Fruit fly (Drosophila melanogaster): ENCODE results near the gene Ndf.

The Ndf gene

dm6 chr2L:9989846-9990506, 13.7 kb upstream of the Ndf start (continued):
- TF ChIP-seq aop (GFP tag; IDR thresholded peaks at IDR 0.05) (no peak), chif (GFP tag; optimal IDR thresholded peaks at IDR 0.05) (peak in 1 of 2 experiments; percentile 15), cato (GFP tag; optimal IDR thresholded peaks at IDR 0.05; ENCODE audit: borderline replicate concordance) (no peak), D19A (tag; optimal IDR thresholded peaks at IDR 0.05) (no peak), B-H1 (GFP tag; IDR thresholded peaks at IDR 0.05) (no peak), her (GFP tag; optimal IDR thresholded peaks at IDR 0.05) (no peak), CG11093 (GFP tag; IDR thresholded peaks at IDR 0.05) (no peak), Chrac-16 (GFP tag; optimal IDR thresholded peaks at IDR 0.05) (no peak), Oaz (GFP tag; IDR thresholded peaks at IDR 0.05) (no peak), stwl (tag; optimal IDR thresholded peaks at IDR 0.05) (peak; percentile 13), cg (GFP tag; optimal IDR thresholded peaks at IDR 0.05) (no peak), Dip3 (GFP tag; optimal IDR thresholded peaks at IDR 0.05) (no peak), inv (GFP tag; IDR thresholded peaks at IDR 0.05; ENCODE audit: partially characterized antibody) (no peak), az2 (GFP tag; optimal IDR thresholded peaks at IDR 0.05) (peak; percentile 2), sim (GFP tag; IDR thresholded peaks at IDR 0.05) (no peak), CG10543 (GFP tag; optimal IDR thresholded peaks at IDR 0.05) (no peak), Opbp (GFP tag; IDR thresholded peaks at IDR 0.05; ENCODE audit: partially characterized antibody) (no peak), exex (tag; optimal IDR thresholded peaks at IDR 0.05) (no peak), CG15696 (tag; optimal IDR thresholded peaks at IDR 0.05) (peak; percentile 74), da (GFP tag; optimal IDR thresholded peaks at IDR 0.05) (no peak), Kr (GFP tag; optimal IDR thresholded peaks at IDR 0.05) (no peak), pnt (GFP tag; optimal IDR thresholded peaks at IDR 0.05) (no peak), org-1 (GFP tag; optimal IDR thresholded peaks at IDR 0.05) (no peak), dan (GFP tag; IDR thresholded peaks at IDR 0.05) (peak; percentile 65), amos (GFP tag; IDR thresholded peaks at IDR 0.05; ENCODE audit: partially characterized antibody) (no peak), Dek (tag; optimal IDR thresholded peaks at IDR 0.05) (no peak), Ets65A (GFP tag) (no peak), CG1647 (GFP tag; optimal IDR thresholded peaks at IDR 0.05) (no peak), H15 (GFP tag; IDR thresholded peaks at IDR 0.05) (no peak), hb (GFP tag; IDR thresholded peaks at IDR 0.05; ENCODE audit: partially characterized antibody) (no peak), gcm (GFP tag; optimal IDR thresholded peaks at IDR 0.05) (no peak), CG2116 (GFP tag; optimal IDR thresholded peaks at IDR 0.05) (no peak), Eip74EF (GFP tag; optimal IDR thresholded peaks at IDR 0.05) (no peak), crc (GFP tag; optimal IDR thresholded peaks at IDR 0.05) (no peak)

DNA sequence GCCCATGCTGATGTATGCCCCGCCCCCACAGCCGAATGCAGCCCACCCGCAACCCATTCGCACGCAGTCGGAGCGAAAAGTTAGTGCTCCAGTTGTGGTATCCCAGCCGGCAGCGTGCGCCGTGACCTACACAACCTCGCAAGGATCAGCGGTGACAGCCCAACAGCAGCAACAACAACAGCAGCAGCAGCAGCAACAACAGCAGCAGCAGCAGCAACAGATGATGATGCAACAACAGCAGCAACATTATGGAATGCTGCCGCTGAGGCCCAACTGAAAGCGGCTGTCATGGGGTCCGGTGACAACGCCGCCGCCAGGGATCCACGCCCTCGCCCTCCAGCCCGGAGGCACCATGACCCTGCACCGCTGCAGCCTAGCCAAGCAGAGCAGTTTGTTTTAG, 9.2 kb upstream of the Ndf start:
- no peak for TF ChIP-seq CG9609 (GFP tag; optimal IDR thresholded peaks at IDR 0.05)
- peak; percentile 46 for TF ChIP-seq Ets65A (GFP tag)
- TF ChIP-seq sna (GFP tag; IDR thresholded peaks at IDR 0.05; ENCODE audit: partially characterized antibody) = 0 out of 2 replicates have a peak, but pooled peaks have one; percentile 13
- TF ChIP-seq CG4360 (GFP tag; IDR thresholded peaks at IDR 0.05) = peak; percentile 56; the same call in 1 of the 2 replicates
- no peak for TF ChIP-seq exex (tag; optimal IDR thresholded peaks at IDR 0.05)
- 0 out of 3 replicates have a peak, but pooled peaks have one; percentile 5 for TF ChIP-seq CG11456 (GFP tag; IDR thresholded peaks at IDR 0.05)

- peak; percentile 19 for TF ChIP-seq CG30020 (tag; optimal IDR thresholded peaks at IDR 0.05)
- TF ChIP-seq D19A (tag; optimal IDR thresholded peaks at IDR 0.05) = peak; percentile 27
- peak in 1 of 3 experiments; percentile 55 for TF ChIP-seq lola (GFP tag; optimal IDR thresholded peaks at IDR 0.05)
- TF ChIP-seq trem (tag; optimal IDR thresholded peaks at IDR 0.05) = peak; percentile 60
- no peak for TF ChIP-seq maf-S (GFP tag; optimal IDR thresholded peaks at IDR 0.05)
- peak; percentile 34 for TF ChIP-seq nmo (GFP tag; optimal IDR thresholded peaks at IDR 0.05)
- no peak for TF ChIP-seq Med (GFP tag)
- peak; percentile 33 for TF ChIP-seq Hr3 (GFP tag; optimal IDR thresholded peaks at IDR 0.05)
- peak; percentile 6 for TF ChIP-seq CG10209 (GFP tag; optimal IDR thresholded peaks at IDR 0.05)
- no peak for TF ChIP-seq CG6654 (GFP tag; optimal IDR thresholded peaks at IDR 0.05)
- peak; percentile 41 for TF ChIP-seq CG15696 (tag; optimal IDR thresholded peaks at IDR 0.05)
- TF ChIP-seq CG9437 (GFP tag; optimal IDR thresholded peaks at IDR 0.05) = peak; percentile 20
- peak; percentile 16 for TF ChIP-seq CG33557 (GFP tag; optimal IDR thresholded peaks at IDR 0.05)
These were observed 7.1 kb upstream of the Ndf start for dm6 chr2L:9996553-9996952.
